Fruit fly (Drosophila melanogaster) whole organism, prepupa: ENCODE results near the gene Elp5.

Experiments
- CG11762 ChIP-seq: fragments of 200-800 bp; sonication (Bioruptor generic); optimal IDR thresholded peaks from 3 replicates; lab custom pipeline; 2016; ENCODE audit warnings: missing biosample characterization, missing genetic modification characterization; ENCODE audit not compliant: insufficient read depth
- CG15336 ChIP-seq: fragments of 200-800 bp; sonication (Bioruptor generic); IDR thresholded peaks from 2 replicates; pipeline ENCODE4 v1.3.6; 2022; ENCODE audit warnings: missing biosample characterization, missing genetic modification characterization
- CG1621 ChIP-seq: fragments of 200-800 bp; sonication (Bioruptor generic); optimal IDR thresholded peaks from 3 replicates; lab custom pipeline; 2018; ENCODE audit warnings: missing biosample characterization, mild to moderate bottlenecking, missing genetic modification characterization
- CG32006 ChIP-seq: fragments of 200-800 bp; sonication (Bioruptor generic); optimal IDR thresholded peaks from 3 replicates; lab custom pipeline; 2017; ENCODE audit warnings: missing biosample characterization, mild to moderate bottlenecking, missing genetic modification characterization
- CG6163 ChIP-seq: fragments of 200-800 bp; sonication (Bioruptor generic); IDR thresholded peaks from 3 replicates; pipeline ENCODE4 v1.3.6; 2022; ENCODE audit warnings: missing biosample characterization, missing genetic modification characterization
- CG6276 ChIP-seq: fragments of 200-800 bp; sonication (Bioruptor generic); optimal IDR thresholded peaks from 2 replicates; lab custom pipeline; 2017; ENCODE audit warnings: missing biosample characterization, mild to moderate bottlenecking, missing genetic modification characterization
- CG6808 ChIP-seq: fragments of 200-800 bp; sonication (Bioruptor generic); optimal IDR thresholded peaks from 3 replicates; lab custom pipeline; 2017; ENCODE audit warnings: missing biosample characterization, missing genetic modification characterization, mild to moderate bottlenecking, moderate library complexity, missing genetic modification reagents
- CG6854 ChIP-seq: fragments of 200-800 bp; sonication (Bioruptor generic); optimal IDR thresholded peaks from 2 replicates; lab custom pipeline; 2017; ENCODE audit warnings: missing biosample characterization, mild to moderate bottlenecking, missing genetic modification characterization
- CG7368 ChIP-seq: fragments of 200-800 bp; sonication (Bioruptor generic); optimal IDR thresholded peaks from 3 replicates; lab custom pipeline; 2016; ENCODE audit warnings: missing biosample characterization, missing genetic modification characterization
- CG8319 ChIP-seq: fragments of 200-800 bp; sonication (Bioruptor generic); optimal IDR thresholded peaks from 3 replicates; lab custom pipeline; 2016; ENCODE audit warnings: missing biosample characterization, missing genetic modification characterization
- CG9139 ChIP-seq: fragments of 200-800 bp; sonication (Bioruptor generic); optimal IDR thresholded peaks from 3 replicates; lab custom pipeline; 2017; ENCODE audit warnings: missing biosample characterization, mild to moderate bottlenecking, missing genetic modification characterization
- Eip78C ChIP-seq: fragments of 200-800 bp; sonication (Bioruptor generic); peaks from one replicate; lab custom pipeline; 2016; ENCODE audit warnings: missing biosample characterization, missing genetic modification characterization
- Ets96B ChIP-seq: fragments of 200-800 bp; optimal IDR thresholded peaks from 2 replicates; lab custom pipeline; 2019; ENCODE audit warnings: missing biosample characterization, mild to moderate bottlenecking, missing genetic modification characterization, moderate library complexity
- Gug ChIP-seq: fragments of 200-800 bp; sonication (Bioruptor generic); IDR thresholded peaks from 2 replicates; pipeline ENCODE4 v1.3.6; 2022; ENCODE audit warnings: missing biosample characterization, missing genetic modification characterization
- Hr39 ChIP-seq: fragments of 200-800 bp; sonication (Bioruptor generic); optimal IDR thresholded peaks from 2 replicates; lab custom pipeline; 2016; ENCODE audit warnings: missing biosample characterization, missing genetic modification characterization
- Hr4 ChIP-seq: fragments of 200-800 bp; sonication (Bioruptor generic); optimal IDR thresholded peaks from 3 replicates; lab custom pipeline; 2016; ENCODE audit warnings: missing biosample characterization, missing genetic modification characterization
- Lpt ChIP-seq: fragments of 200-800 bp; sonication (Bioruptor generic); optimal IDR thresholded peaks from 3 replicates; lab custom pipeline; 2016; ENCODE audit warnings: missing biosample characterization, missing genetic modification characterization
- Smox ChIP-seq: fragments of 200-800 bp; sonication (Bioruptor generic); optimal IDR thresholded peaks from 3 replicates; lab custom pipeline; 2016; ENCODE audit warnings: missing biosample characterization, missing genetic modification characterization
- eg ChIP-seq: fragments of 200-800 bp; sonication (Bioruptor generic); IDR thresholded peaks from 3 replicates; pipeline ENCODE4 v1.3.6; 2022; ENCODE audit warnings: missing biosample characterization, missing genetic modification characterization
- esn ChIP-seq: fragments of 200-800 bp; sonication (Bioruptor generic); optimal IDR thresholded peaks from 2 replicates; lab custom pipeline; 2016; ENCODE audit warnings: missing biosample characterization, mild to moderate bottlenecking, missing genetic modification characterization, moderate library complexity
- fd85E ChIP-seq: fragments of 200-800 bp; sonication (Bioruptor generic); optimal IDR thresholded peaks from 3 replicates; lab custom pipeline; 2016; ENCODE audit warnings: missing biosample characterization, missing genetic modification characterization
- salr ChIP-seq, 2 experiments: fragments of 200-800 bp; sonication (Bioruptor generic); optimal IDR thresholded peaks; 3 replicates each; lab custom pipeline; 2016 to 2018; ENCODE audit warnings: missing biosample characterization in 2 of 2, missing genetic modification characterization in 2 of 2, mild to moderate bottlenecking in 1 of 2
- ss ChIP-seq, 2 experiments: fragments of 200-800 bp; sonication (Bioruptor generic); optimal IDR thresholded peaks; 2 replicates in 1 of 2; 3 replicates in 1 of 2; lab custom pipeline; 2017 to 2018; ENCODE audit warnings: mild to moderate bottlenecking in 2 of 2, missing biosample characterization in 2 of 2, missing genetic modification characterization in 2 of 2, moderate library complexity in 1 of 2
- svp ChIP-seq: fragments of 200-800 bp; sonication (Bioruptor generic); peaks from one replicate; lab custom pipeline; 2016; ENCODE audit warnings: missing biosample characterization, missing genetic modification characterization
- vri ChIP-seq: fragments of 200-800 bp; sonication (Bioruptor generic); optimal IDR thresholded peaks from 3 replicates; lab custom pipeline; 2016; ENCODE audit warnings: missing biosample characterization, mild to moderate bottlenecking, missing genetic modification characterization

Elp5 gene

dm6 chr3L:2257412-2257862 lies at the start of gene Elp5, which contains the start of gene CG1275 (continued):
- TF ChIP-seq eg (GFP tag; lab: Robert Waterston, UW), result peak; percentile 100
- peak; percentile 95 for TF ChIP-seq CG6276 (GFP tag; lab: Kevin White, UChicago)
- TF ChIP-seq fd85E (GFP tag; lab: Kevin White, UChicago), result peak; percentile 85
- TF ChIP-seq CG11762 (GFP tag; lab: Kevin White, UChicago), result peak; percentile 95
- TF ChIP-seq CG6854, result peak; percentile 95
- peak; percentile 99 for TF ChIP-seq Lpt (GFP tag; lab: Kevin White, UChicago)
- peak; percentile 99 for TF ChIP-seq Hr39 (GFP tag; lab: Kevin White, UChicago)
- peak; percentile 100 for TF ChIP-seq CG6163 (GFP tag; lab: Robert Waterston, UW)

dm6 chr3L:2212403-2212802 lies 44.9 kb upstream of the Elp5 start, which contains the start of gene CG15878:
Gene CG15878 (minus strand): TSS chr3L:2212503.
- TF ChIP-seq Smox (GFP tag; lab: Kevin White, UChicago) (no peak), ss (GFP tag; optimal IDR thresholded peaks at IDR 0.05; lab: Kevin White, UChicago) (no peak), Gug (no peak)
- TF ChIP-seq, all 60 proteins: peak for 0

- TF ChIP-seq CG6854 (no peak), salr (GFP tag; optimal IDR thresholded peaks at IDR 0.05; lab: Kevin White, UChicago) (no peak), CG32006 (no peak), esn (no peak), CG1621 (no peak), CG6808 (GFP tag; lab: Kevin White, UChicago) (no peak)
- TF ChIP-seq, all 60 proteins: peak for 0
Measured at dm6 chr3L:2228367-2229171, 28.7 kb upstream of the Elp5 start.

- TF ChIP-seq Eip78C (peak; percentile 45), CG7368 (peak; percentile 53), Hr4 (no peak)
Measured at dm6 chr3L:2229172-2229696, 28.0 kb upstream of the Elp5 start, which contains the start of gene Oseg2. Gene Oseg2 (plus strand): TSS chr3L:2229646.

- no peak for TF ChIP-seq svp (GFP tag; lab: Kevin White, UChicago)
Measured at dm6 chr3L:2237034-2237433, 20.2 kb upstream of the Elp5 start, which contains the start of gene CG9018. Gene CG9018 (minus strand): TSS chr3L:2237076.

- TF ChIP-seq svp (GFP tag; lab: Kevin White, UChicago), result peak; percentile 78
- peak; percentile 46 for TF ChIP-seq vri (GFP tag; lab: Kevin White, UChicago)
- TF ChIP-seq Ets96B (tag; lab: Kevin White, UChicago), result no peak
- TF ChIP-seq, all 60 proteins: peak for 2
Measured at dm6 chr3L:2237543-2238233, 19.6 kb upstream of the Elp5 start, which contains the start of gene ACXD. Gene ACXD (plus strand): TSS chr3L:2237608.

- TF ChIP-seq CG15336, result 0 out of 2 replicates have a peak, but pooled peaks have one; percentile 13
- TF ChIP-seq CG9139 (GFP tag; lab: Kevin White, UChicago), result no peak
- TF ChIP-seq CG8319 (GFP tag; lab: Kevin White, UChicago), result peak; percentile 8
- TF ChIP-seq Hr4, result no peak
- TF ChIP-seq, all 60 proteins: peak for 2
Measured at dm6 chr3L:2243846-2244528, 13.3 kb upstream of the Elp5 start, which contains the start of gene CG32301. Gene CG32301 (plus strand): TSS chr3L:2244478.
